Fruit fly (Drosophila melanogaster): ENCODE data around the gene Set8.

Set8 gene

dm6 chr3R:14282215-14283041 is 33.4 kb upstream of the Set8 start:
- TF ChIP-seq CG34224 (GFP tag; IDR thresholded peaks at IDR 0.05; ENCODE audit: partially characterized antibody): 0 out of 3 replicates have a peak, but pooled peaks have one; percentile 12
- TF ChIP-seq CG16863 (GFP tag; optimal IDR thresholded peaks at IDR 0.05): no peak
- TF ChIP-seq CG6175 (GFP tag; IDR thresholded peaks at IDR 0.05): 0 out of 3 replicates have a peak, but pooled peaks have one; percentile 22
- no peak for TF ChIP-seq CG6272 (GFP tag; IDR thresholded peaks at IDR 0.05)
- peak; percentile 54 for TF ChIP-seq grau (tag; optimal IDR thresholded peaks at IDR 0.05)
- TF ChIP-seq oc (tag; optimal IDR thresholded peaks at IDR 0.05): peak; percentile 51
- peak; percentile 22 for TF ChIP-seq mirr (GFP tag; optimal IDR thresholded peaks at IDR 0.05)
- no peak for TF ChIP-seq Fer1 (GFP tag; optimal IDR thresholded peaks at IDR 0.05)
- TF ChIP-seq E2f2 (GFP tag; IDR thresholded peaks at IDR 0.05): no peak
- peak; percentile 40 for TF ChIP-seq CG17385 (GFP tag; optimal IDR thresholded peaks at IDR 0.05)
- peak; percentile 74 for TF ChIP-seq cg (GFP tag; optimal IDR thresholded peaks at IDR 0.05)
- TF ChIP-seq CG7745 (tag; optimal IDR thresholded peaks at IDR 0.05): peak; percentile 24
- TF ChIP-seq Dbx (GFP tag; IDR thresholded peaks at IDR 0.05): no peak
- no peak for TF ChIP-seq CG16813 (GFP tag; IDR thresholded peaks at IDR 0.05; ENCODE audit: partially characterized antibody)
- 0 out of 2 replicates have a peak, but pooled peaks have one; percentile 10 for TF ChIP-seq slbo (GFP tag; IDR thresholded peaks at IDR 0.05)
- no peak for TF ChIP-seq sens (GFP tag)
- TF ChIP-seq Awh (GFP tag; IDR thresholded peaks at IDR 0.05): 0 out of 2 replicates have a peak, but pooled peaks have one; percentile 43
- TF ChIP-seq Oli (tag; optimal IDR thresholded peaks at IDR 0.05): no peak
- TF ChIP-seq Sox100B (GFP tag; optimal IDR thresholded peaks at IDR 0.05): no peak
- no peak for TF ChIP-seq Poxn (GFP tag; IDR thresholded peaks at IDR 0.05)
- TF ChIP-seq sd (tag; optimal IDR thresholded peaks at IDR 0.05): peak; percentile 85
- peak; percentile 10; the same call in 1 of the 3 replicates for TF ChIP-seq row (GFP tag; IDR thresholded peaks at IDR 0.05)
- peak; percentile 14 for TF ChIP-seq Med (GFP tag)
- TF ChIP-seq vvl (GFP tag; IDR thresholded peaks at IDR 0.05): peak; percentile 36
- TF ChIP-seq wek (GFP tag; optimal IDR thresholded peaks at IDR 0.05): no peak
- TF ChIP-seq Trl (optimal IDR thresholded peaks at IDR 0.05): peak; percentile 63 to 83
- no peak for TF ChIP-seq Trl (GFP tag; optimal IDR thresholded peaks at IDR 0.05)
- no peak for TF ChIP-seq YL-1 (GFP tag; optimal IDR thresholded peaks at IDR 0.05)
- TF ChIP-seq crol (GFP tag; IDR thresholded peaks at IDR 0.05): peak; percentile 90
- TF ChIP-seq Rfx (GFP tag; IDR thresholded peaks at IDR 0.05): 0 out of 2 replicates have a peak, but pooled peaks have one; percentile 6
- TF ChIP-seq lab (GFP tag; optimal IDR thresholded peaks at IDR 0.05): peak; percentile 16
- TF ChIP-seq Deaf1 (tag; optimal IDR thresholded peaks at IDR 0.05): peak; percentile 98
- TF ChIP-seq CG2116 (GFP tag; optimal IDR thresholded peaks at IDR 0.05): no peak
- TF ChIP-seq pho (GFP tag; optimal IDR thresholded peaks at IDR 0.05): no peak
- no peak for TF ChIP-seq CG8290 (GFP tag; optimal IDR thresholded peaks at IDR 0.05)
- peak in 1 of 2 experiments; percentile 9 for TF ChIP-seq CG8290 (tag; optimal IDR thresholded peaks at IDR 0.05)
- no peak for TF ChIP-seq tup (GFP tag; optimal IDR thresholded peaks at IDR 0.05)
- peak; percentile 77 for TF ChIP-seq CG1832 (GFP tag; optimal IDR thresholded peaks at IDR 0.05)
- TF ChIP-seq ci (GFP tag; IDR thresholded peaks at IDR 0.05): peak; percentile 44; the same call in 1 of the 3 replicates
- peak; percentile 33 for TF ChIP-seq CG12769 (tag; optimal IDR thresholded peaks at IDR 0.05)
- peak; percentile 63 for TF ChIP-seq abd-A (tag; optimal IDR thresholded peaks at IDR 0.05)

All from whole organism, embryonic.